Worm (Caenorhabditis elegans) whole organism, midembryonic: Measurements from ENCODE around the gene frpr-8.

Experiments used
- T22C8.4 ChIP-seq: fragments of 200-800 bp; sonication (Bioruptor generic); IDR thresholded peaks from 2 replicates; pipeline ENCODE4 v1.3.6; 2022; ENCODE audit warnings: missing genetic modification characterization, missing compliant biosample characterization
- flt-1 ChIP-seq: fragments of 200-800 bp; sonication (Bioruptor generic); IDR thresholded peaks from 2 replicates; pipeline ENCODE4 v1.3.6; 2022; ENCODE audit warnings: missing genetic modification characterization, missing compliant biosample characterization
- klf-2 ChIP-seq: fragments of 200-800 bp; sonication (Bioruptor generic); conservative IDR thresholded peaks from 2 replicates; pipeline ENCODE4 v1.3.6; 2022; ENCODE audit warnings: missing genetic modification reagents, missing genetic modification characterization, missing compliant biosample characterization
- med-1 ChIP-seq: sonication (generic microtip); optimal IDR thresholded peaks from 2 replicates; lab custom pipeline; 2017; ENCODE audit warnings: missing genetic modification characterization, mild to moderate bottlenecking, missing compliant biosample characterization, antibody characterized with exemption, missing genetic modification reagents; ENCODE audit not compliant: insufficient read depth
- ref-1 ChIP-seq: fragments of 200-800 bp; sonication (Bioruptor generic); conservative IDR thresholded peaks from 2 replicates; pipeline ENCODE4 v1.3.6; 2022; ENCODE audit warnings: missing genetic modification reagents, missing genetic modification characterization, missing compliant biosample characterization
- tab-1 ChIP-seq: fragments of 200-800 bp; sonication (Bioruptor generic); IDR thresholded peaks from 2 replicates; pipeline ENCODE4 v1.3.6; 2022; ENCODE audit warnings: missing genetic modification characterization, missing compliant biosample characterization
- ztf-29 ChIP-seq: fragments of 200-800 bp; sonication (Bioruptor generic); IDR thresholded peaks from 2 replicates; pipeline ENCODE4 v1.3.6; 2022; ENCODE audit warnings: missing genetic modification reagents, missing genetic modification characterization, missing compliant biosample characterization

DNA sequence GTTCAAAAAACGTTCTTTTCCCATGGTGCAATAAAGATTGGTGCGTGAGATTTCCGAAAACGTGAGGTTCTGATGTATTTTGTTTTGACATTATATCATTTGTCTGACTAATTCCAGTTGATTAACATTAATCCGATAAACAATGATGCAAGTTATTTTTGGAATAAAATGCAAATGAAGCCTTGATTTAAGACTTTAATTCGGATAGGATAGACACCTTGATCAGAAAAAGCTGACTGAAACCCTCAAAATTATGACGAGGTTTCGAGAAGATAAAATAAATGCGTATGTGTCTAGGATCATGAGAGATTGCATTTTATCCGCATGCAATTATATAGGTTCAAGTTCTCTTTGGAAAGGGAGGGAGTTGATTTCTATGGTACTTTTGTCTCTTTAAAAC lies 47.9 kb downstream of the frpr-8 start:
- no peak for TF ChIP-seq med-1 (GFP tag; lab: Kevin White, UChicago)
- TF ChIP-seq klf-2, result no peak
- no peak for TF ChIP-seq flt-1
- no peak for TF ChIP-seq tab-1 (GFP tag; lab: Robert Waterston, UW)
- TF ChIP-seq ref-1 (GFP tag; lab: Robert Waterston, UW), result no peak
- no peak for TF ChIP-seq ztf-29 (GFP tag; lab: Robert Waterston, UW)
- no peak for TF ChIP-seq T22C8.4 (GFP tag; lab: Robert Waterston, UW)
